Worm (Caenorhabditis elegans) whole organism, L4/young adult: ENCODE measurements around the gene npp-21.

ENCODE experiments used
- W03F9.2 ChIP-seq: fragments of 150-350 bp; optimal IDR thresholded peaks from 2 replicates; lab custom pipeline; 2014; ENCODE audit warnings: missing biosample characterization, missing genetic modification characterization
- dao-5 ChIP-seq: sonication (generic microtip); optimal IDR thresholded peaks from 2 replicates; lab custom pipeline; 2016; ENCODE audit warnings: missing genotype, missing genetic modification characterization, moderate library complexity, missing compliant biosample characterization
- him-1 ChIP-seq: sonication (generic microtip); optimal IDR thresholded peaks from 2 replicates; lab custom pipeline; 2016; ENCODE audit warnings: missing genotype, missing genetic modification reagents, missing genetic modification characterization, missing compliant biosample characterization

DNA sequence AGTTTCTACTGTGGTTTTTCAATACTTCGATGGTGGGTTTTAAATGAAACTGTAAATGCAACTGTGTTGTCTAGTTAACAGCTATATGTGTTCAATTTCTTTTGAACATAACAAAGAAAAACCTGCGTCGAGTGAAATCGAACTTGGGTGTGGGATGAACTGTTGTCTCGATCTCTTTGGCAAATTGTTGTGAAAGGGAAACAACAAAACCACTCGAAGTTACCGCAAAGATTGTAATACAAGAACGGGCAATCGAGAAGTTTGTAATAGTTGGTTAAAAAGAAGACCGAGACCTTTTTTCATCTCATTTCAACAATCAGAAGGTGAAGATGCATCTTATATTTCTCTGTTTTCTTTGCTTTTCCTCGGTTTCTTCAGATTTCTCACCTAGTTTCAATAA, 8.5 kb downstream of the npp-21 start, which contains the start of gene lips-17:
- TF ChIP-seq W03F9.2 (no peak), dao-5 (tag; lab: Kevin White, UChicago) (no peak), him-1 (tag; lab: Kevin White, UChicago) (no peak)
